Worm (Caenorhabditis elegans) whole organism, L3 larva: ENCODE results near the gene C34F11.1.
"Not testable (repeated sequence)": the region's sequence is repeated elsewhere in the genome, so short reads cannot be mapped to it uniquely, and the experiment has no call there.

Experiments
- R02D3.7 ChIP-seq: fragments of 150-350 bp; optimal IDR thresholded peaks from 2 replicates; lab custom pipeline; 2014; ENCODE audit warnings: missing biosample characterization, missing genetic modification characterization
- ZK546.5 ChIP-seq: sonication (generic microtip); optimal IDR thresholded peaks from 2 replicates; lab custom pipeline; 2017; ENCODE audit warnings: missing biosample characterization, missing genetic modification characterization
- ceh-82 ChIP-seq: fragments of 150-350 bp; optimal IDR thresholded peaks from 2 replicates; lab custom pipeline; 2014; ENCODE audit warnings: missing biosample characterization, missing genetic modification characterization
- fos-1 ChIP-seq: fragments of 150-350 bp; optimal IDR thresholded peaks from 2 replicates; lab custom pipeline; 2014; ENCODE audit warnings: missing biosample characterization, missing genetic modification characterization
- lsy-12 ChIP-seq: sonication (generic microtip); optimal IDR thresholded peaks from 2 replicates; lab custom pipeline; 2016; ENCODE audit warnings: mild to moderate bottlenecking, missing genetic modification characterization, missing compliant biosample characterization
- nfya-1 ChIP-seq: sonication (generic microtip); optimal IDR thresholded peaks from 2 replicates; lab custom pipeline; 2017; ENCODE audit warnings: missing genetic modification characterization, mild to moderate bottlenecking, missing compliant biosample characterization, antibody characterized with exemption, moderate library complexity; ENCODE audit not compliant: insufficient read depth
- nhr-11 ChIP-seq: fragments of 150-350 bp; optimal IDR thresholded peaks from 2 replicates; lab custom pipeline; 2014; ENCODE audit warnings: missing biosample characterization, missing genetic modification characterization
- nhr-12 ChIP-seq: fragments of 150-350 bp; optimal IDR thresholded peaks from 2 replicates; lab custom pipeline; 2014; ENCODE audit warnings: missing biosample characterization, missing genetic modification characterization
- nhr-76 ChIP-seq: fragments of 150-350 bp; sonication (generic microtip); optimal IDR thresholded peaks from 5 replicates; lab custom pipeline; 2014; ENCODE audit warnings: missing biosample characterization, missing genetic modification characterization
- pha-4 ChIP-seq: fragments of 150-350 bp; optimal IDR thresholded peaks from 2 replicates; lab custom pipeline; 2014; ENCODE audit warnings: missing biosample characterization, missing genetic modification reagents, missing genetic modification characterization
- skn-1 ChIP-seq: fragments of 150-350 bp; optimal IDR thresholded peaks from 2 replicates; lab custom pipeline; 2014; ENCODE audit warnings: missing biosample characterization, missing genetic modification characterization
- snpc-4 ChIP-seq: fragments of 150-350 bp; optimal IDR thresholded peaks from 2 replicates; lab custom pipeline; 2014; ENCODE audit warnings: missing biosample characterization, missing genetic modification characterization
- unc-39 ChIP-seq: sonication (generic microtip); optimal IDR thresholded peaks from 4 replicates; lab custom pipeline; 2017; ENCODE audit warnings: missing biosample characterization, missing genetic modification characterization
- unc-62 ChIP-seq: fragments of 150-350 bp; sonication (generic microtip); optimal IDR thresholded peaks from 4 replicates; lab custom pipeline; 2014; ENCODE audit warnings: missing biosample characterization, missing genetic modification reagents, missing genetic modification characterization

- TF ChIP-seq lsy-12 (tag; lab: Kevin White, UChicago); ceh-82 (tag; lab: Kevin White, UChicago); ZK546.5 (tag; lab: Kevin White, UChicago); nhr-12; nhr-11 (tag; lab: Kevin White, UChicago); unc-62; skn-1 (tag; lab: Kevin White, UChicago); unc-39 (tag; lab: Kevin White, UChicago); nhr-76; pha-4; fos-1 (tag; lab: Kevin White, UChicago); R02D3.7 (tag; lab: Kevin White, UChicago): not testable (repeated sequence)
- TF ChIP-seq nfya-1 (tag; lab: Kevin White, UChicago) (peak; percentile 6), snpc-4 (tag; lab: Kevin White, UChicago) (peak; percentile 78)
Observed at ce11 chrII:5200205-5200604, 12.6 kb upstream of the C34F11.1 start.
